Fruit fly (Drosophila melanogaster): ENCODE data around the gene Past1.
A peak's percentile ranks its signal among the peaks of the same experiment; 100 is the strongest.

Gene Past1

dm6 chr3R:12653511-12654252 lies 43.4 kb upstream of the Past1 start (continued):
- TF ChIP-seq Scr (GFP tag; IDR thresholded peaks at IDR 0.05; ENCODE audit: partially characterized antibody), result no peak
- TF ChIP-seq Max (GFP tag; optimal IDR thresholded peaks at IDR 0.05), result peak; percentile 53
- peak; percentile 69 for TF ChIP-seq Mad (GFP tag; optimal IDR thresholded peaks at IDR 0.05)
- peak; percentile 52 for TF ChIP-seq fd64A (GFP tag; optimal IDR thresholded peaks at IDR 0.05)
- peak; percentile 62 for TF ChIP-seq CG8359 (GFP tag; optimal IDR thresholded peaks at IDR 0.05; ENCODE audit: borderline replicate concordance)
- peak; percentile 86 for TF ChIP-seq ttk (GFP tag; IDR thresholded peaks at IDR 0.05)
- TF ChIP-seq Side (GFP tag; optimal IDR thresholded peaks at IDR 0.05), result peak; percentile 68
- TF ChIP-seq zfh1 (GFP tag; IDR thresholded peaks at IDR 0.05), result peak; percentile 73
- TF ChIP-seq Spps (tag; optimal IDR thresholded peaks at IDR 0.05), result no peak
- no peak for TF ChIP-seq corto (GFP tag; optimal IDR thresholded peaks at IDR 0.05)
- TF ChIP-seq CG30403 (GFP tag; optimal IDR thresholded peaks at IDR 0.05), result peak; percentile 84
- TF ChIP-seq CG5953 (GFP tag; IDR thresholded peaks at IDR 0.05), result peak; percentile 76
- TF ChIP-seq dimm (GFP tag; IDR thresholded peaks at IDR 0.05), result peak; percentile 60
- peak; percentile 72 for TF ChIP-seq gt (GFP tag; IDR thresholded peaks at IDR 0.05)
- peak; percentile 61 for TF ChIP-seq CG9727 (GFP tag; optimal IDR thresholded peaks at IDR 0.05)
- peak; percentile 38 for TF ChIP-seq CG3995 (GFP tag; optimal IDR thresholded peaks at IDR 0.05)
- peak; percentile 35 for TF ChIP-seq CG14710 (tag; optimal IDR thresholded peaks at IDR 0.05)
- peak; percentile 93 for TF ChIP-seq sens (GFP tag)
- peak; percentile 80 for TF ChIP-seq mam (GFP tag; optimal IDR thresholded peaks at IDR 0.05)
- peak; percentile 74 for TF ChIP-seq Mrtf (GFP tag; IDR thresholded peaks at IDR 0.05)
- peak; percentile 81 for TF ChIP-seq shn (GFP tag; optimal IDR thresholded peaks at IDR 0.05)
- TF ChIP-seq chinmo (GFP tag; IDR thresholded peaks at IDR 0.05; ENCODE audit: partially characterized antibody), result no peak
- TF ChIP-seq CG16863 (GFP tag; optimal IDR thresholded peaks at IDR 0.05), result peak; percentile 84
- peak; percentile 74 for TF ChIP-seq ase (GFP tag; IDR thresholded peaks at IDR 0.05)
- TF ChIP-seq wdn (GFP tag; IDR thresholded peaks at IDR 0.05), result peak; percentile 55
- TF ChIP-seq CG6683 (GFP tag; optimal IDR thresholded peaks at IDR 0.05), result no peak
- TF ChIP-seq Elba2 (GFP tag; optimal IDR thresholded peaks at IDR 0.05), result no peak
- TF ChIP-seq Bteb2 (GFP tag; optimal IDR thresholded peaks at IDR 0.05), result peak; percentile 42
- peak; percentile 73; the same call in 1 of the 2 replicates for TF ChIP-seq Awh (GFP tag; IDR thresholded peaks at IDR 0.05)
- TF ChIP-seq D (optimal IDR thresholded peaks at IDR 0.05), result no peak
- peak; percentile 84 for TF ChIP-seq D (GFP tag; optimal IDR thresholded peaks at IDR 0.05)
- peak; percentile 64; the same call in 2 of the 3 replicates for TF ChIP-seq jigr1 (GFP tag; IDR thresholded peaks at IDR 0.05)
- no peak for TF ChIP-seq lov (optimal IDR thresholded peaks at IDR 0.05)
- TF ChIP-seq lov (GFP tag; IDR thresholded peaks at IDR 0.05), result 0 out of 3 replicates have a peak, but pooled peaks have one; percentile 17
- TF ChIP-seq hth (optimal IDR thresholded peaks at IDR 0.05), result no peak
- TF ChIP-seq aop (GFP tag; IDR thresholded peaks at IDR 0.05), result no peak
- peak; percentile 88 for TF ChIP-seq org-1 (GFP tag; optimal IDR thresholded peaks at IDR 0.05)
- no peak for TF ChIP-seq tna (GFP tag; IDR thresholded peaks at IDR 0.05; ENCODE audit: partially characterized antibody)
- peak; percentile 55 for TF ChIP-seq cwo (GFP tag; optimal IDR thresholded peaks at IDR 0.05)
- TF ChIP-seq CG15073 (GFP tag; optimal IDR thresholded peaks at IDR 0.05), result peak; percentile 32
- TF ChIP-seq tap (tag; optimal IDR thresholded peaks at IDR 0.05), result peak; percentile 77
- peak; percentile 64 for TF ChIP-seq onecut (GFP tag; IDR thresholded peaks at IDR 0.05)
- TF ChIP-seq ro (GFP tag; IDR thresholded peaks at IDR 0.05), result peak; percentile 54; the same call in 1 of the 2 replicates
- 0 out of 2 replicates have a peak, but pooled peaks have one; percentile 55 for TF ChIP-seq sim (GFP tag; IDR thresholded peaks at IDR 0.05)
- TF ChIP-seq h (optimal IDR thresholded peaks at IDR 0.05), result no peak
- peak; percentile 74 for TF ChIP-seq tin (GFP tag; optimal IDR thresholded peaks at IDR 0.05)
- TF ChIP-seq Nf-YB (GFP tag; optimal IDR thresholded peaks at IDR 0.05), result peak; percentile 54
- TF ChIP-seq HmgZ (tag; optimal IDR thresholded peaks at IDR 0.05), result peak; percentile 64
- no peak for TF ChIP-seq CG10565 (GFP tag; optimal IDR thresholded peaks at IDR 0.05)
- TF ChIP-seq CG30431 (GFP tag; optimal IDR thresholded peaks at IDR 0.05), result peak; percentile 74
- no peak; the same call in 1 of the 2 replicates for TF ChIP-seq chm (GFP tag; IDR thresholded peaks at IDR 0.05)

Data from whole organism, embryonic.